Fruit fly (Drosophila melanogaster) whole organism, pupa: ENCODE measurements around the gene IntS10.

Source experiments
- CG10348 ChIP-seq: fragments of 200-800 bp; sonication (Bioruptor generic); IDR thresholded peaks from 2 replicates; pipeline ENCODE4 v1.3.6; 2022; ENCODE audit warnings: missing biosample characterization, missing genetic modification characterization
- CG12605 ChIP-seq: fragments of 200-800 bp; sonication (Bioruptor generic); IDR thresholded peaks from 2 replicates; pipeline ENCODE4 v1.3.6; 2022; ENCODE audit warnings: missing biosample characterization, missing genetic modification characterization
- CG13204 ChIP-seq: fragments of 200-800 bp; sonication (Bioruptor generic); optimal IDR thresholded peaks from 2 replicates; lab custom pipeline; 2018; ENCODE audit warnings: missing biosample characterization, mild to moderate bottlenecking, missing genetic modification characterization, moderate library complexity
- CG14655 ChIP-seq: fragments of 200-800 bp; sonication (Bioruptor generic); optimal IDR thresholded peaks from 3 replicates; lab custom pipeline; 2017; ENCODE audit warnings: mild to moderate bottlenecking, missing biosample characterization, missing genetic modification reagents, missing genetic modification characterization
- CG15710 ChIP-seq: fragments of 200-800 bp; sonication (Bioruptor generic); optimal IDR thresholded peaks from 2 replicates; lab custom pipeline; 2018; ENCODE audit warnings: missing biosample characterization, mild to moderate bottlenecking, missing genetic modification characterization, moderate library complexity
- CG17806 ChIP-seq: fragments of 200-800 bp; sonication (Bioruptor generic); optimal IDR thresholded peaks from 2 replicates; lab custom pipeline; 2018; ENCODE audit warnings: missing biosample characterization, mild to moderate bottlenecking, missing genetic modification characterization, moderate library complexity
- CG32121 ChIP-seq: fragments of 200-800 bp; sonication (Bioruptor generic); IDR thresholded peaks from 2 replicates; pipeline ENCODE4 v1.3.6; 2022; ENCODE audit warnings: missing biosample characterization, missing genetic modification characterization
- CG34367 ChIP-seq: fragments of 200-800 bp; sonication (Bioruptor generic); optimal IDR thresholded peaks from 2 replicates; lab custom pipeline; 2018; ENCODE audit warnings: missing biosample characterization, mild to moderate bottlenecking, missing genetic modification characterization
- CG4496 ChIP-seq: fragments of 200-800 bp; sonication (Bioruptor generic); IDR thresholded peaks from 3 replicates; pipeline ENCODE4 v1.3.6; 2022; ENCODE audit warnings: missing biosample characterization, missing genetic modification characterization
- CG8159 ChIP-seq: fragments of 200-800 bp; sonication (Bioruptor generic); optimal IDR thresholded peaks from 3 replicates; lab custom pipeline; 2018; ENCODE audit warnings: missing biosample characterization, mild to moderate bottlenecking, missing genetic modification characterization, moderate library complexity
- CG8301 ChIP-seq: fragments of 200-800 bp; sonication (Bioruptor generic); optimal IDR thresholded peaks from 2 replicates; lab custom pipeline; 2018; ENCODE audit warnings: missing biosample characterization, mild to moderate bottlenecking, missing genetic modification characterization
- CG9948 ChIP-seq: fragments of 200-800 bp; sonication (Bioruptor generic); optimal IDR thresholded peaks from 2 replicates; lab custom pipeline; 2018; ENCODE audit warnings: missing biosample characterization, mild to moderate bottlenecking, missing genetic modification characterization, moderate library complexity
- D1 ChIP-seq: fragments of 200-800 bp; sonication (Bioruptor generic); optimal IDR thresholded peaks from 2 replicates; lab custom pipeline; 2018; ENCODE audit warnings: missing biosample characterization, mild to moderate bottlenecking, missing genetic modification characterization, moderate library complexity
- EcR ChIP-seq: fragments of 200-800 bp; sonication (Bioruptor generic); optimal IDR thresholded peaks from 3 replicates; lab custom pipeline; 2019; ENCODE audit warnings: missing biosample characterization, missing genetic modification characterization, mild to moderate bottlenecking, moderate library complexity, missing genetic modification reagents
- Ets98B ChIP-seq: fragments of 200-800 bp; sonication (Bioruptor generic); IDR thresholded peaks from 2 replicates; pipeline ENCODE4 v1.3.6; 2022; ENCODE audit warnings: missing biosample characterization, missing genetic modification characterization
- Pif1A ChIP-seq: fragments of 200-800 bp; sonication (Bioruptor generic); optimal IDR thresholded peaks from 3 replicates; lab custom pipeline; 2016; ENCODE audit warnings: missing biosample characterization, missing genetic modification characterization
- Pif1B ChIP-seq: fragments of 200-800 bp; sonication (Bioruptor generic); optimal IDR thresholded peaks from 3 replicates; lab custom pipeline; 2016; ENCODE audit warnings: missing biosample characterization, missing genetic modification characterization
- Snoo ChIP-seq: fragments of 200-800 bp; sonication (Bioruptor generic); optimal IDR thresholded peaks from 3 replicates; lab custom pipeline; 2017; ENCODE audit warnings: missing biosample characterization, mild to moderate bottlenecking, missing genetic modification characterization, inconsistent platforms
- fd96Ca ChIP-seq: fragments of 200-800 bp; sonication (Bioruptor generic); IDR thresholded peaks from 3 replicates; pipeline ENCODE4 v1.3.6; 2022; ENCODE audit warnings: missing biosample characterization, missing genetic modification characterization
- gl ChIP-seq: fragments of 200-800 bp; sonication (Bioruptor generic); optimal IDR thresholded peaks from 2 replicates; lab custom pipeline; 2018; ENCODE audit warnings: missing biosample characterization, mild to moderate bottlenecking, missing genetic modification characterization
- rn ChIP-seq: fragments of 200-800 bp; sonication (Bioruptor generic); IDR thresholded peaks from 2 replicates; pipeline ENCODE4 v1.3.6; 2022; ENCODE audit warnings: missing biosample characterization, missing genetic modification characterization

The IntS10 gene

dm6 chr3L:3799766-3800165, 6.7 kb upstream of the IntS10 start:
- TF ChIP-seq gl (tag; lab: Kevin White, UChicago) (no peak), CG9948 (tag; lab: Kevin White, UChicago) (no peak), CG34367 (tag; lab: Kevin White, UChicago) (no peak), CG15710 (tag; lab: Kevin White, UChicago) (no peak), Snoo (tag; lab: Kevin White, UChicago) (no peak), rn (GFP tag; lab: Robert Waterston, UW) (no peak), CG10348 (no peak), Pif1B (GFP tag; lab: Kevin White, UChicago) (no peak), CG13204 (no peak), CG14655 (GFP tag; lab: Kevin White, UChicago) (no peak), Ets98B (GFP tag; lab: Robert Waterston, UW) (0 out of 2 replicates have a peak, but pooled peaks have one; percentile 24), CG8301 (tag; lab: Kevin White, UChicago) (no peak), D1 (tag; lab: Kevin White, UChicago) (no peak), CG4496 (GFP tag; lab: Robert Waterston, UW) (peak; percentile 58; the same call in 2 of the 3 replicates), CG12605 (GFP tag; lab: Robert Waterston, UW) (0 out of 2 replicates have a peak, but pooled peaks have one; percentile 17), CG32121 (GFP tag; lab: Robert Waterston, UW) (peak; percentile 54; the same call in 1 of the 2 replicates), fd96Ca (GFP tag; lab: Robert Waterston, UW) (peak; percentile 49; the same call in 2 of the 3 replicates), CG17806 (tag; lab: Kevin White, UChicago) (no peak)

- TF ChIP-seq CG17806 (tag; lab: Kevin White, UChicago) = peak; percentile 39
- TF ChIP-seq CG15710 (tag; lab: Kevin White, UChicago) = peak; percentile 11
- peak; percentile 16 for TF ChIP-seq CG8301 (tag; lab: Kevin White, UChicago)
- TF ChIP-seq CG8159 = peak; percentile 25
- no peak for TF ChIP-seq CG9948 (tag; lab: Kevin White, UChicago)
- peak; percentile 29; the same call in 1 of the 3 replicates for TF ChIP-seq fd96Ca (GFP tag; lab: Robert Waterston, UW)
- no peak for TF ChIP-seq Pif1A (GFP tag; lab: Kevin White, UChicago)
Observed at dm6 chr3L:3801343-3801742, 5.2 kb upstream of the IntS10 start.

- TF ChIP-seq CG8301 (tag; lab: Kevin White, UChicago) (peak; percentile 16), Pif1A (GFP tag; lab: Kevin White, UChicago) (peak; percentile 26), CG8159 (peak; percentile 28), Pif1B (GFP tag; lab: Kevin White, UChicago) (no peak), gl (tag; lab: Kevin White, UChicago) (no peak), CG14655 (GFP tag; lab: Kevin White, UChicago) (no peak), fd96Ca (GFP tag; lab: Robert Waterston, UW) (no peak), EcR (no peak), CG34367 (tag; lab: Kevin White, UChicago) (no peak), CG10348 (no peak), CG4496 (GFP tag; lab: Robert Waterston, UW) (no peak), CG13204 (no peak)
Observed at dm6 chr3L:3801813-3802212, 4.7 kb upstream of the IntS10 start.

- TF ChIP-seq CG10348 (no peak), Pif1A (GFP tag; lab: Kevin White, UChicago) (no peak), CG13204 (no peak), CG17806 (tag; lab: Kevin White, UChicago) (peak; percentile 48), D1 (tag; lab: Kevin White, UChicago) (no peak), CG14655 (GFP tag; lab: Kevin White, UChicago) (no peak), gl (tag; lab: Kevin White, UChicago) (no peak), Pif1B (GFP tag; lab: Kevin White, UChicago) (no peak), CG15710 (tag; lab: Kevin White, UChicago) (peak; percentile 73), CG8159 (peak; percentile 57), EcR (no peak), Ets98B (GFP tag; lab: Robert Waterston, UW) (peak; percentile 73), CG4496 (GFP tag; lab: Robert Waterston, UW) (peak; percentile 83), CG9948 (tag; lab: Kevin White, UChicago) (peak; percentile 21), CG34367 (tag; lab: Kevin White, UChicago) (peak; percentile 70), fd96Ca (GFP tag; lab: Robert Waterston, UW) (peak; percentile 85; the same call in 2 of the 3 replicates), CG32121 (GFP tag; lab: Robert Waterston, UW) (peak; percentile 60), CG12605 (GFP tag; lab: Robert Waterston, UW) (peak; percentile 50; the same call in 1 of the 2 replicates), rn (GFP tag; lab: Robert Waterston, UW) (0 out of 2 replicates have a peak, but pooled peaks have one; percentile 9), Snoo (tag; lab: Kevin White, UChicago) (peak; percentile 59), CG8301 (tag; lab: Kevin White, UChicago) (peak; percentile 25)
Observed at dm6 chr3L:3802677-3803076, 3.8 kb upstream of the IntS10 start.

dm6 chr3L:3809943-3810342, 3.4 kb downstream of the IntS10 start, which contains the start of gene CG32262:
CG32262 (minus strand) TSS chr3L:3810196.
- no peak for TF ChIP-seq CG8159
- no peak for TF ChIP-seq D1 (tag; lab: Kevin White, UChicago)
- no peak for TF ChIP-seq Ets98B (GFP tag; lab: Robert Waterston, UW)
- TF ChIP-seq EcR = no peak
- TF ChIP-seq CG17806 (tag; lab: Kevin White, UChicago) = no peak
- no peak for TF ChIP-seq fd96Ca (GFP tag; lab: Robert Waterston, UW)
- no peak for TF ChIP-seq CG10348
- TF ChIP-seq Snoo (tag; lab: Kevin White, UChicago) = no peak
- TF ChIP-seq CG13204 = no peak
- no peak for TF ChIP-seq CG4496 (GFP tag; lab: Robert Waterston, UW)
- TF ChIP-seq Pif1B (GFP tag; lab: Kevin White, UChicago) = no peak
- TF ChIP-seq CG9948 (tag; lab: Kevin White, UChicago) = no peak
- TF ChIP-seq CG34367 (tag; lab: Kevin White, UChicago) = no peak
- no peak for TF ChIP-seq CG8301 (tag; lab: Kevin White, UChicago)
